Fruit fly (Drosophila melanogaster) whole organism, embryonic: ENCODE data around the gene Cand1.

ENCODE experiments used
- Awh ChIP-seq: fragments of 200-800 bp; sonication (Bioruptor generic); IDR thresholded peaks from 2 replicates; pipeline ENCODE4, ENCODE4 v1.3.6; 2022; ENCODE audit warnings: missing biosample characterization, missing genetic modification characterization
- CG12299 ChIP-seq: fragments of 200-800 bp; sonication (Bioruptor generic); optimal IDR thresholded peaks from 2 replicates; lab custom pipeline; 2018; ENCODE audit warnings: missing biosample characterization, mild to moderate bottlenecking, missing genetic modification characterization
- CG16813 ChIP-seq: fragments of 200-800 bp; sonication (Bioruptor generic); IDR thresholded peaks from 3 replicates; pipeline ENCODE4 v1.3.6; 2022; ENCODE audit warnings: missing biosample characterization, missing genetic modification characterization; ENCODE audit not compliant: partially characterized antibody
- CG17359 ChIP-seq: fragments of 200-800 bp; sonication (Bioruptor generic); optimal IDR thresholded peaks from 3 replicates; lab custom pipeline; 2018; ENCODE audit warnings: missing biosample characterization, mild to moderate bottlenecking, missing genetic modification characterization, moderate library complexity
- CG17361 ChIP-seq: fragments of 200-800 bp; sonication (Bioruptor generic); IDR thresholded peaks from 3 replicates; pipeline ENCODE4 v1.3.6; 2022; ENCODE audit warnings: missing biosample characterization, missing genetic modification characterization
- CG17612 ChIP-seq: fragments of 200-800 bp; sonication (Bioruptor generic); IDR thresholded peaks from 2 replicates; pipeline ENCODE4 v1.3.6; 2022; ENCODE audit warnings: missing biosample characterization, missing genetic modification characterization
- CG1792 ChIP-seq: fragments of 200-800 bp; sonication (Bioruptor generic); optimal IDR thresholded peaks from 2 replicates; lab custom pipeline; 2016; ENCODE audit warnings: missing biosample characterization, missing genetic modification characterization
- CG31224 ChIP-seq: fragments of 200-800 bp; sonication (Bioruptor generic); IDR thresholded peaks from 2 replicates; pipeline ENCODE4 v1.3.6; 2022; ENCODE audit warnings: missing biosample characterization, missing genetic modification characterization
- CG33557 ChIP-seq: fragments of 200-800 bp; sonication (Bioruptor generic); optimal IDR thresholded peaks from 2 replicates; lab custom pipeline; 2019; ENCODE audit warnings: missing biosample characterization, mild to moderate bottlenecking, missing genetic modification characterization, moderate library complexity
- CG4360 ChIP-seq: fragments of 200-800 bp; sonication (Bioruptor generic); IDR thresholded peaks from 2 replicates; pipeline ENCODE4 v1.3.6; 2022; ENCODE audit warnings: missing biosample characterization, missing genetic modification characterization
- CG4854 ChIP-seq: fragments of 200-800 bp; sonication (Bioruptor generic); optimal IDR thresholded peaks from 2 replicates; lab custom pipeline; 2016; ENCODE audit warnings: missing biosample characterization, missing genetic modification characterization, inconsistent platforms
- CG6175 ChIP-seq: fragments of 200-800 bp; sonication (Bioruptor generic); IDR thresholded peaks from 3 replicates; pipeline ENCODE4 v1.3.6; 2022; ENCODE audit warnings: missing biosample characterization, missing genetic modification characterization
- CG6791 ChIP-seq: fragments of 200-800 bp; sonication (Bioruptor generic); IDR thresholded peaks from 3 replicates; pipeline ENCODE4 v1.3.6; 2022; ENCODE audit warnings: missing biosample characterization, missing genetic modification characterization; ENCODE audit not compliant: partially characterized antibody
- CG6854 ChIP-seq: fragments of 200-800 bp; sonication (Bioruptor generic); optimal IDR thresholded peaks from 3 replicates; lab custom pipeline; 2017; ENCODE audit warnings: missing biosample characterization, mild to moderate bottlenecking, missing genetic modification characterization
- CG7372 ChIP-seq: fragments of 200-800 bp; sonication (Bioruptor generic); IDR thresholded peaks from 2 replicates; pipeline ENCODE4 v1.3.6; 2022; ENCODE audit warnings: missing biosample characterization, missing genetic modification characterization
- CG7556 ChIP-seq: fragments of 200-800 bp; sonication (Bioruptor generic); optimal IDR thresholded peaks from 2 replicates; lab custom pipeline; 2017; ENCODE audit warnings: missing biosample characterization, mild to moderate bottlenecking, missing genetic modification characterization
- CG8765 ChIP-seq: fragments of 200-800 bp; sonication (Bioruptor generic); IDR thresholded peaks from 2 replicates; pipeline ENCODE4 v1.3.6; 2022; ENCODE audit warnings: missing biosample characterization, missing genetic modification characterization
- CG8944 ChIP-seq: fragments of 200-800 bp; sonication (Bioruptor generic); optimal IDR thresholded peaks from 3 replicates; lab custom pipeline; 2016; ENCODE audit warnings: missing biosample characterization, missing genetic modification characterization
- CG9817 ChIP-seq: fragments of 200-800 bp; sonication (Bioruptor generic); optimal IDR thresholded peaks from 2 replicates; lab custom pipeline; 2018; ENCODE audit warnings: missing biosample characterization, mild to moderate bottlenecking, missing genetic modification characterization, moderate library complexity
- CHES-1-like ChIP-seq: fragments of 200-800 bp; sonication (Bioruptor generic); optimal IDR thresholded peaks from 2 replicates; lab custom pipeline; 2016; ENCODE audit warnings: missing biosample characterization, missing genetic modification characterization
- Eip74EF ChIP-seq, 2 experiments: fragments of 200-800 bp in 1 of 2; fragments of >200 bp in 1 of 2; sonication (Bioruptor generic) in 1 of 2; optimal IDR thresholded peaks; 2 replicates each; lab custom pipeline; 2017 to 2019; ENCODE audit warnings: missing biosample characterization in 2 of 2, missing genetic modification characterization in 2 of 2, mild to moderate bottlenecking in 1 of 2, moderate library complexity in 1 of 2
- HmgZ ChIP-seq: fragments of 200-800 bp; sonication (Bioruptor generic); optimal IDR thresholded peaks from 2 replicates; lab custom pipeline; 2018; ENCODE audit warnings: missing biosample characterization, mild to moderate bottlenecking, missing genetic modification characterization
- Kr ChIP-seq: fragments of 200-800 bp; sonication (Bioruptor generic); optimal IDR thresholded peaks from 2 replicates; lab custom pipeline; 2017; ENCODE audit warnings: missing biosample characterization, mild to moderate bottlenecking, missing genetic modification characterization
- Lpt ChIP-seq: fragments of >200 bp; optimal IDR thresholded peaks from 2 replicates; lab custom pipeline; 2018; ENCODE audit warnings: missing biosample characterization, missing genetic modification characterization
- NC2α ChIP-seq: fragments of 200-800 bp; sonication (Bioruptor generic); optimal IDR thresholded peaks from 2 replicates; lab custom pipeline; 2016; ENCODE audit warnings: missing biosample characterization, missing genetic modification characterization
- Neu2 ChIP-seq: fragments of 200-800 bp; sonication (Bioruptor generic); optimal IDR thresholded peaks from 3 replicates; lab custom pipeline; 2016; ENCODE audit warnings: missing biosample characterization, missing genetic modification characterization, borderline replicate concordance
- Nf-YA ChIP-seq: fragments of 200-800 bp; sonication (Bioruptor generic); IDR thresholded peaks from 2 replicates; pipeline ENCODE4 v1.3.6; 2022; ENCODE audit warnings: missing biosample characterization, missing genetic modification characterization
- Oli ChIP-seq: fragments of 200-800 bp; sonication (Bioruptor generic); optimal IDR thresholded peaks from 2 replicates; lab custom pipeline; 2018; ENCODE audit warnings: missing biosample characterization, mild to moderate bottlenecking, missing genetic modification characterization, moderate library complexity
- Side ChIP-seq: fragments of 200-800 bp; sonication (Bioruptor generic); optimal IDR thresholded peaks from 2 replicates; lab custom pipeline; 2016; ENCODE audit warnings: missing biosample characterization, missing genetic modification characterization
- Sox100B ChIP-seq: fragments of 200-800 bp; sonication (Bioruptor generic); optimal IDR thresholded peaks from 3 replicates; lab custom pipeline; 2018; ENCODE audit warnings: missing biosample characterization, mild to moderate bottlenecking, missing genetic modification characterization
- Sry-δ ChIP-seq: fragments of 200-800 bp; sonication (Bioruptor generic); optimal IDR thresholded peaks from 2 replicates; lab custom pipeline; 2016; ENCODE audit warnings: missing biosample characterization, missing genetic modification characterization
- Stat92E ChIP-seq, 3 experiments: fragments of >200 bp in 2 of 3; fragments of 200-800 bp in 1 of 3; sonication (Bioruptor generic) in 1 of 3; optimal IDR thresholded peaks; 2 replicates each; lab custom pipeline; 2017 to 2019; ENCODE audit warnings: missing biosample characterization in 3 of 3, missing genetic modification characterization in 3 of 3, mild to moderate bottlenecking in 1 of 3, moderate library complexity in 1 of 3
- Tbp ChIP-seq: fragments of >200 bp; optimal IDR thresholded peaks from 2 replicates; lab custom pipeline; 2018; ENCODE audit warnings: missing biosample characterization, missing genetic modification characterization
- Vsx1 ChIP-seq: fragments of 200-800 bp; sonication (Bioruptor generic); optimal IDR thresholded peaks from 2 replicates; lab custom pipeline; 2017; ENCODE audit warnings: missing biosample characterization, mild to moderate bottlenecking, missing genetic modification characterization, missing genetic modification reagents
- al ChIP-seq: fragments of 200-800 bp; sonication (Bioruptor generic); IDR thresholded peaks from 2 replicates; pipeline ENCODE4 v1.3.6; 2022; ENCODE audit warnings: missing biosample characterization, missing genetic modification characterization
- btn ChIP-seq: fragments of 200-800 bp; sonication (Bioruptor generic); optimal IDR thresholded peaks from 2 replicates; lab custom pipeline; 2016; ENCODE audit warnings: missing biosample characterization, missing genetic modification characterization
- cad ChIP-seq: fragments of >200 bp; optimal IDR thresholded peaks from 2 replicates; lab custom pipeline; 2017; ENCODE audit warnings: missing biosample characterization, missing genetic modification characterization
- chm ChIP-seq: fragments of 200-800 bp; sonication (Bioruptor generic); IDR thresholded peaks from 2 replicates; pipeline ENCODE4 v1.3.6; 2022; ENCODE audit warnings: missing biosample characterization, missing genetic modification characterization
- eve ChIP-seq, 2 experiments: fragments of >200 bp; optimal IDR thresholded peaks; 2 replicates each; lab custom pipeline; 2017; ENCODE audit warnings: missing biosample characterization in 2 of 2, missing genetic modification characterization in 2 of 2
- grn ChIP-seq: fragments of 200-800 bp; sonication (Bioruptor generic); optimal IDR thresholded peaks from 3 replicates; lab custom pipeline; 2017; ENCODE audit warnings: missing biosample characterization, missing genetic modification characterization
- ham ChIP-seq: fragments of 200-800 bp; sonication (Bioruptor generic); IDR thresholded peaks from 2 replicates; pipeline ENCODE4 v1.3.6; 2022; ENCODE audit warnings: missing biosample characterization, missing genetic modification characterization
- hth ChIP-seq: fragments of >200 bp; optimal IDR thresholded peaks from 2 replicates; lab custom pipeline; 2017; ENCODE audit warnings: inconsistent platforms
- jing ChIP-seq: fragments of 200-800 bp; sonication (Bioruptor generic); optimal IDR thresholded peaks from 2 replicates; lab custom pipeline; 2018; ENCODE audit warnings: missing biosample characterization, mild to moderate bottlenecking, missing genetic modification characterization
- sisA ChIP-seq: fragments of 200-800 bp; sonication (Bioruptor generic); IDR thresholded peaks from 2 replicates; pipeline ENCODE4 v1.3.6; 2022; ENCODE audit warnings: missing biosample characterization, missing genetic modification characterization
- slp2 ChIP-seq: fragments of 200-800 bp; sonication (Bioruptor generic); optimal IDR thresholded peaks from 2 replicates; lab custom pipeline; 2016; ENCODE audit warnings: missing biosample characterization, missing genetic modification characterization
- sob ChIP-seq: fragments of 200-800 bp; sonication (Bioruptor generic); IDR thresholded peaks from 2 replicates; pipeline ENCODE4 v1.3.6; 2022; ENCODE audit warnings: missing biosample characterization, missing genetic modification characterization
- stc ChIP-seq: fragments of 200-800 bp; sonication (Bioruptor generic); IDR thresholded peaks from 2 replicates; pipeline ENCODE4 v1.3.6; 2022; ENCODE audit warnings: missing biosample characterization, missing genetic modification characterization
- toy ChIP-seq: fragments of 200-800 bp; sonication (Bioruptor generic); IDR thresholded peaks from 2 replicates; pipeline ENCODE4 v1.3.6; 2022; ENCODE audit warnings: missing biosample characterization, missing genetic modification characterization
- twi ChIP-seq: fragments of 200-800 bp; optimal IDR thresholded peaks from 2 replicates; lab custom pipeline; 2019; ENCODE audit warnings: missing biosample characterization, mild to moderate bottlenecking, missing genetic modification characterization, moderate library complexity
- usp ChIP-seq: fragments of >200 bp; optimal IDR thresholded peaks from 2 replicates; lab custom pipeline; 2017; ENCODE audit warnings: missing biosample characterization, missing genetic modification characterization
- vvl ChIP-seq: fragments of 200-800 bp; sonication (Bioruptor generic); IDR thresholded peaks from 2 replicates; pipeline ENCODE4 v1.3.6; 2022; ENCODE audit warnings: missing biosample characterization, missing genetic modification characterization

Gene Cand1

dm6 chr2L:10314327-10315210, 47.9 kb downstream of the Cand1 start, which contains the start of the genes Usp14 and CG4972 (continued):
- peak; percentile 77; the same call in 2 of the 3 replicates for TF ChIP-seq CG17361 (GFP tag; lab: Robert Waterston, UW)
- no peak for TF ChIP-seq Eip74EF (GFP tag; optimal IDR thresholded peaks at IDR 0.05; lab: Kevin White, UChicago)
- 0 out of 3 replicates have a peak, but pooled peaks have one; percentile 41 for TF ChIP-seq CG16813 (GFP tag; lab: Robert Waterston, UW)
- TF ChIP-seq toy (GFP tag; lab: Robert Waterston, UW): no peak
- TF ChIP-seq CG6175 (GFP tag; lab: Robert Waterston, UW): no peak
- no peak for TF ChIP-seq HmgZ (tag; lab: Kevin White, UChicago)
- no peak for TF ChIP-seq CG4854
- no peak for TF ChIP-seq sob (GFP tag; lab: Robert Waterston, UW)
- no peak for TF ChIP-seq vvl (GFP tag; lab: Robert Waterston, UW)
- no peak for TF ChIP-seq CG4360 (GFP tag; lab: Robert Waterston, UW)
- no peak for TF ChIP-seq CG17359
- no peak for TF ChIP-seq CG6854 (GFP tag; lab: Kevin White, UChicago)
- TF ChIP-seq chm (GFP tag; lab: Robert Waterston, UW): no peak
- TF ChIP-seq Sry-δ (GFP tag; lab: Kevin White, UChicago): peak; percentile 79
- no peak for TF ChIP-seq CG8765 (GFP tag; lab: Robert Waterston, UW)
- no peak for TF ChIP-seq usp (GFP tag; lab: Kevin White, UChicago)
- no peak for TF ChIP-seq slp2 (GFP tag; lab: Kevin White, UChicago)
- no peak for TF ChIP-seq jing (GFP tag; lab: Kevin White, UChicago)
- peak; percentile 9 for TF ChIP-seq Sox100B
- no peak for TF ChIP-seq CG33557 (GFP tag; lab: Kevin White, UChicago)
- no peak for TF ChIP-seq Vsx1 (GFP tag; lab: Kevin White, UChicago)
- TF ChIP-seq cad (GFP tag; lab: Kevin White, UChicago): no peak
- TF ChIP-seq CG7556 (GFP tag; lab: Kevin White, UChicago): no peak
- no peak for TF ChIP-seq Side (GFP tag; lab: Kevin White, UChicago)
- TF ChIP-seq CG7372 (GFP tag; lab: Robert Waterston, UW): no peak
- TF ChIP-seq grn (GFP tag; lab: Kevin White, UChicago): no peak
- TF ChIP-seq Awh (GFP tag; lab: Robert Waterston, UW): no peak
- no peak for TF ChIP-seq Tbp (GFP tag; lab: Kevin White, UChicago)
- TF ChIP-seq CG6791: peak; percentile 56; the same call in 2 of the 3 replicates
- TF ChIP-seq CG1792 (GFP tag; lab: Kevin White, UChicago): no peak
- TF ChIP-seq eve (GFP tag; optimal IDR thresholded peaks at IDR 0.05; lab: Kevin White, UChicago): no peak
- TF ChIP-seq al (GFP tag; lab: Robert Waterston, UW): no peak
- no peak for TF ChIP-seq Kr (GFP tag; lab: Kevin White, UChicago)
- TF ChIP-seq sisA: no peak
- TF ChIP-seq CG17612 (GFP tag; lab: Robert Waterston, UW): no peak
- no peak for TF ChIP-seq Stat92E (GFP tag; optimal IDR thresholded peaks at IDR 0.05; lab: Kevin White, UChicago)
- no peak for TF ChIP-seq Neu2 (GFP tag; lab: Kevin White, UChicago)
- no peak for TF ChIP-seq CG8944 (GFP tag; lab: Kevin White, UChicago)
- no peak for TF ChIP-seq CG12299 (tag; lab: Kevin White, UChicago)
- TF ChIP-seq CHES-1-like (GFP tag; lab: Kevin White, UChicago): no peak
- no peak for TF ChIP-seq Nf-YA
- TF ChIP-seq CG31224: no peak
- no peak for TF ChIP-seq ham (GFP tag; lab: Robert Waterston, UW)
- no peak for TF ChIP-seq Oli (tag; lab: Kevin White, UChicago)
- no peak for TF ChIP-seq btn (GFP tag; lab: Kevin White, UChicago)
- TF ChIP-seq hth (lab: Kevin White, UChicago): no peak
- TF ChIP-seq CG9817 (tag; lab: Kevin White, UChicago): no peak
- no peak for TF ChIP-seq stc (GFP tag; lab: Robert Waterston, UW)
- TF ChIP-seq Lpt (GFP tag; lab: Kevin White, UChicago): no peak
- TF ChIP-seq twi (tag; lab: Kevin White, UChicago): peak; percentile 3
- TF ChIP-seq NC2α (GFP tag; lab: Kevin White, UChicago): no peak
